Worm (Caenorhabditis elegans): Measurements from ENCODE around the gene dhrr-1.
A peak's percentile ranks its signal among the peaks of the same experiment; 100 is the strongest.

The dhrr-1 gene

ce11 chrIII:8944357-8944756, at the start of gene dhrr-1:
Gene dhrr-1, plus strand, starts transcription at chrIII:8944657.
- TF ChIP-seq him-1 (tag; optimal IDR thresholded peaks at IDR 0.05) (no peak), dao-5 (tag; optimal IDR thresholded peaks at IDR 0.05) (no peak), W03F9.2 (tag; optimal IDR thresholded peaks at IDR 0.05) (no peak)

- TF ChIP-seq him-1 (tag; optimal IDR thresholded peaks at IDR 0.05) (no peak), dao-5 (tag; optimal IDR thresholded peaks at IDR 0.05) (no peak), W03F9.2 (tag; optimal IDR thresholded peaks at IDR 0.05) (no peak)
These were observed 49.7 kb upstream of the dhrr-1 start, which contains the start of gene asna-1 for ce11 chrIII:8894782-8895181. Gene asna-1, plus strand, starts transcription at chrIII:8895082.

ce11 chrIII:8899767-8900166, 44.7 kb upstream of the dhrr-1 start:
- peak; percentile 65 for TF ChIP-seq W03F9.2 (tag; optimal IDR thresholded peaks at IDR 0.05)
- TF ChIP-seq dao-5 (tag; optimal IDR thresholded peaks at IDR 0.05), result no peak
- TF ChIP-seq him-1 (tag; optimal IDR thresholded peaks at IDR 0.05), result no peak

ce11 chrIII:8903263-8903662, 41.2 kb upstream of the dhrr-1 start:
- TF ChIP-seq W03F9.2 (tag; optimal IDR thresholded peaks at IDR 0.05) (no peak), dao-5 (tag; optimal IDR thresholded peaks at IDR 0.05) (no peak), him-1 (tag; optimal IDR thresholded peaks at IDR 0.05) (no peak)

- TF ChIP-seq W03F9.2 (tag; optimal IDR thresholded peaks at IDR 0.05) (peak; percentile 97), him-1 (tag; optimal IDR thresholded peaks at IDR 0.05) (peak; percentile 87), dao-5 (tag; optimal IDR thresholded peaks at IDR 0.05) (no peak)
These were observed 40.4 kb upstream of the dhrr-1 start, which contains the start of gene lin-9 for ce11 chrIII:8904044-8904443. Gene lin-9, minus strand, starts transcription at chrIII:8904131.

- TF ChIP-seq W03F9.2 (tag; optimal IDR thresholded peaks at IDR 0.05) (no peak), him-1 (tag; optimal IDR thresholded peaks at IDR 0.05) (peak; percentile 4)
These were observed 39.4 kb upstream of the dhrr-1 start, which contains the start of gene unc-32 for ce11 chrIII:8904914-8905665. Gene unc-32, plus strand, starts transcription at chrIII:8905615.

- TF ChIP-seq him-1 (tag; optimal IDR thresholded peaks at IDR 0.05) (no peak), W03F9.2 (tag; optimal IDR thresholded peaks at IDR 0.05) (no peak)
These were observed 34.3 kb upstream of the dhrr-1 start for ce11 chrIII:8910139-8910538.

ce11 chrIII:8911598-8912194, 32.8 kb upstream of the dhrr-1 start, which contains the start of gene tpk-1:
Gene tpk-1, plus strand, starts transcription at chrIII:8912144.
- TF ChIP-seq W03F9.2 (tag; optimal IDR thresholded peaks at IDR 0.05) (no peak), him-1 (tag; optimal IDR thresholded peaks at IDR 0.05) (peak; percentile 26)

- no peak for TF ChIP-seq W03F9.2 (tag; optimal IDR thresholded peaks at IDR 0.05)
- TF ChIP-seq dao-5 (tag; optimal IDR thresholded peaks at IDR 0.05), result no peak
- TF ChIP-seq him-1 (tag; optimal IDR thresholded peaks at IDR 0.05), result no peak
These were observed 31.0 kb upstream of the dhrr-1 start, which contains the start of gene trxr-2 for ce11 chrIII:8913469-8913868. Gene trxr-2, plus strand, starts transcription at chrIII:8913769.

ce11 chrIII:8917879-8918381, 26.5 kb upstream of the dhrr-1 start, which contains the start of gene cdc-25.3:
Gene cdc-25.3, minus strand, starts transcription at chrIII:8917929.
- TF ChIP-seq him-1 (tag; optimal IDR thresholded peaks at IDR 0.05) (no peak), dao-5 (tag; optimal IDR thresholded peaks at IDR 0.05) (no peak), W03F9.2 (tag; optimal IDR thresholded peaks at IDR 0.05) (no peak)

- TF ChIP-seq him-1 (tag; optimal IDR thresholded peaks at IDR 0.05) (no peak), W03F9.2 (tag; optimal IDR thresholded peaks at IDR 0.05) (no peak), dao-5 (tag; optimal IDR thresholded peaks at IDR 0.05) (no peak)
These were observed 24.7 kb upstream of the dhrr-1 start, which contains the start of gene ZK637.15 for ce11 chrIII:8919784-8920183. Gene ZK637.15, plus strand, starts transcription at chrIII:8920084.

ce11 chrIII:8922061-8922460, 22.4 kb upstream of the dhrr-1 start:
- TF ChIP-seq him-1 (tag; optimal IDR thresholded peaks at IDR 0.05), result no peak
- no peak for TF ChIP-seq dao-5 (tag; optimal IDR thresholded peaks at IDR 0.05)

- TF ChIP-seq him-1 (tag; optimal IDR thresholded peaks at IDR 0.05), result no peak
These were observed 21.2 kb upstream of the dhrr-1 start, which contains the start of gene glb-1 for ce11 chrIII:8923240-8923734. Gene glb-1, minus strand, starts transcription at chrIII:8923290.

ce11 chrIII:8923937-8924336, 20.5 kb upstream of the dhrr-1 start, which contains the start of gene ZK637.12:
Gene ZK637.12, plus strand, starts transcription at chrIII:8924237.
- no peak for TF ChIP-seq him-1 (tag; optimal IDR thresholded peaks at IDR 0.05)
- no peak for TF ChIP-seq dao-5 (tag; optimal IDR thresholded peaks at IDR 0.05)
- no peak for TF ChIP-seq W03F9.2 (tag; optimal IDR thresholded peaks at IDR 0.05)
